Fruit fly (Drosophila melanogaster): ENCODE results near the gene CG15219.

Gene CG15219

DNA sequence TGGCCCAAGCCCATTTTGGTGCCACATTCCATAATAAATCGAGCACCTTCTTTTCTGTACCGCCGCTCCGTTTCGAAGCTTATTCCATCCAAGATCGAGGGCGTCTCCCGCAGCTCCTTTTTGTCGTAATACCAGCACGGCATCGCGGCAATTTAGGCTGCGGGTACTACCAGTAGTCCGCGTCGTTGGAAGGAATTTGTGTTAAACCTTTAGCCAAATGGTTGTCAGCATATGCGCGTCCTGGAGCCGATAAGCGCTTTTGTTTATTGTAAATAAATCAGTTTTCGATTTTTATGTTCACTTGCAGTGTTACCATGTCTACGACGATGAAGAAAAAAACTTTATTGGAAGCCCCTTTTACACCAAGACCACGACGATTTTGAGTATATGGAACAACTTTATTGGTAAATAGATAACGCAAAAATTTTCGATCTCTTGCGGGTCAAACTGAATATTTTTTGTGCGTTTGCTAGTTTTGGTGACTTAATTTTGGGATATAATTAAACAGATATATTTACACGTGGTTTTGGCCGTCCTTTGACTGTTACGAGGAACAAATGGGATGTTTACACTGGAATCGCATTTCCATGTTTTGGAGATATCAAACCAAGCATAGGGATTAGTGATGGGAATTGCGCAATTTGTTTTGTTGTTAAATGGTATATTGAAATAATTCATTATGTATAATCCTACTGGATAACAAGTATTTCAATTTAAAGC is 24.4 kb upstream of the CG15219 start, which contains the start of gene CycK (continued):
- TF ChIP-seq lmd (GFP tag; IDR thresholded peaks at IDR 0.05) = no peak; the same call in 1 of the 2 replicates
- TF ChIP-seq Ets97D (GFP tag; optimal IDR thresholded peaks at IDR 0.05) = peak; percentile 3
- no peak for TF ChIP-seq knrl (GFP tag; IDR thresholded peaks at IDR 0.05; ENCODE audit: partially characterized antibody)
- TF ChIP-seq phol (tag; optimal IDR thresholded peaks at IDR 0.05) = peak; percentile 46
- peak; percentile 30; the same call in 1 of the 2 replicates for TF ChIP-seq Ptx1 (GFP tag; IDR thresholded peaks at IDR 0.05)
- peak; percentile 50 for TF ChIP-seq nmo (GFP tag; optimal IDR thresholded peaks at IDR 0.05)
- peak; percentile 18 for TF ChIP-seq CG1602 (GFP tag; optimal IDR thresholded peaks at IDR 0.05)
- peak; percentile 10 for TF ChIP-seq HLH54F (GFP tag; optimal IDR thresholded peaks at IDR 0.05)
- TF ChIP-seq CoRest (tag; optimal IDR thresholded peaks at IDR 0.05) = peak; percentile 42
- TF ChIP-seq tup (GFP tag; optimal IDR thresholded peaks at IDR 0.05) = no peak
- TF ChIP-seq Fer3 (tag; optimal IDR thresholded peaks at IDR 0.05) = no peak
- TF ChIP-seq CG18764 (GFP tag; optimal IDR thresholded peaks at IDR 0.05) = no peak
- peak; percentile 9 for TF ChIP-seq jumu (GFP tag; optimal IDR thresholded peaks at IDR 0.05)
- TF ChIP-seq chn (GFP tag; optimal IDR thresholded peaks at IDR 0.05) = no peak
- TF ChIP-seq CG10147 (GFP tag; optimal IDR thresholded peaks at IDR 0.05) = no peak
- TF ChIP-seq CG13296 (GFP tag; optimal IDR thresholded peaks at IDR 0.05) = no peak
- TF ChIP-seq Xrp1 (GFP tag; IDR thresholded peaks at IDR 0.05) = 0 out of 2 replicates have a peak, but pooled peaks have one; percentile 19
- peak; percentile 88 for TF ChIP-seq dm (GFP tag; optimal IDR thresholded peaks at IDR 0.05)
- TF ChIP-seq Atf3 (GFP tag; optimal IDR thresholded peaks at IDR 0.05) = peak; percentile 8
- TF ChIP-seq Oli (tag; optimal IDR thresholded peaks at IDR 0.05) = peak; percentile 20
- peak; percentile 84 for TF ChIP-seq row (GFP tag; IDR thresholded peaks at IDR 0.05)
- TF ChIP-seq CG9797 (GFP tag; optimal IDR thresholded peaks at IDR 0.05) = peak; percentile 26
- peak; percentile 98 for TF ChIP-seq CG17802 (tag; optimal IDR thresholded peaks at IDR 0.05)
- TF ChIP-seq CG2116 (GFP tag; optimal IDR thresholded peaks at IDR 0.05) = peak; percentile 22
- peak; percentile 38 for TF ChIP-seq pfk (GFP tag; optimal IDR thresholded peaks at IDR 0.05)
- TF ChIP-seq CG2875 (GFP tag; optimal IDR thresholded peaks at IDR 0.05) = no peak
- TF ChIP-seq CG15479 (GFP tag; optimal IDR thresholded peaks at IDR 0.05) = peak; percentile 22
- TF ChIP-seq Xbp1 (GFP tag; optimal IDR thresholded peaks at IDR 0.05) = peak; percentile 3
- TF ChIP-seq CG10979 (tag; optimal IDR thresholded peaks at IDR 0.05) = no peak
- TF ChIP-seq Abd-B (GFP tag; optimal IDR thresholded peaks at IDR 0.05) = peak; percentile 80
- no peak for TF ChIP-seq ranshi (GFP tag; IDR thresholded peaks at IDR 0.05)
- 0 out of 2 replicates have a peak, but pooled peaks have one; percentile 6 for TF ChIP-seq CG6689 (GFP tag; IDR thresholded peaks at IDR 0.05)
- peak; percentile 18 for TF ChIP-seq CG9817 (tag; optimal IDR thresholded peaks at IDR 0.05)
- no peak for TF ChIP-seq nerfin-1 (tag; optimal IDR thresholded peaks at IDR 0.05)
- no peak for TF ChIP-seq prd (optimal IDR thresholded peaks at IDR 0.05)
- peak; percentile 43; the same call in 1 of the 3 replicates for TF ChIP-seq prd (GFP tag; IDR thresholded peaks at IDR 0.05)
- TF ChIP-seq al (GFP tag; IDR thresholded peaks at IDR 0.05) = no peak
- no peak for TF ChIP-seq CG1792 (GFP tag; optimal IDR thresholded peaks at IDR 0.05)
- TF ChIP-seq CG12942 (GFP tag; optimal IDR thresholded peaks at IDR 0.05) = no peak
- TF ChIP-seq otp (GFP tag; IDR thresholded peaks at IDR 0.05) = no peak
- TF ChIP-seq CG15514 (GFP tag; optimal IDR thresholded peaks at IDR 0.05) = peak; percentile 32
- no peak for TF ChIP-seq CG13624 (GFP tag; optimal IDR thresholded peaks at IDR 0.05)
- TF ChIP-seq grau (tag; optimal IDR thresholded peaks at IDR 0.05) = peak; percentile 11
- no peak for TF ChIP-seq gt (GFP tag; IDR thresholded peaks at IDR 0.05)
- TF ChIP-seq esg (GFP tag; conservative IDR thresholded peaks at IDR 0.05) = no peak
- TF ChIP-seq pita (GFP tag; optimal IDR thresholded peaks at IDR 0.05) = no peak
- no peak for TF ChIP-seq CG6813 (GFP tag; optimal IDR thresholded peaks at IDR 0.05)
- peak; percentile 20 for TF ChIP-seq CG9609 (GFP tag; optimal IDR thresholded peaks at IDR 0.05)
- no peak for TF ChIP-seq Ssrp (tag; optimal IDR thresholded peaks at IDR 0.05)
